Fruit fly (Drosophila melanogaster): ENCODE results near the gene RpS19a.
A peak's percentile ranks its signal among the peaks of the same experiment; 100 is the strongest.

DNA sequence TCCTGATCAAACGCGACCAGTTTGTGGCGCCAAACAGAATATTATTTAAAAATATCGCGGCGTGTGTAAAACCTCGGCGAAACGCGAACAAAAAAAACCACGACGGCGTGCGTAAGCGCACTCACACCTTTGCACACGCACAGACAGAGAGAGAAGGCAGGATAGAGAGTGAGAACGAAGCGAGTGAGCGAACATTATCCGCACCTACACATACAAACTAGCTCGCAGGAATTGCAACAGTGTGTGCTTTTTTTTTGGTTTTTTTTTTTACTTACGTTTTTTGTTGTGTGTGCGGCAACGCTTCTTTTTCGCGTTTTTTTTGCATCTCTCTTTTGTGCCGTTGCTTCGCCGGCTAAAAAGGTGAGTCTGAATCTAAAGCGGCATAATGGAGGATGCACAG lies 37.9 kb upstream of the RpS19a start:
- TF ChIP-seq tj (GFP tag; optimal IDR thresholded peaks at IDR 0.05) (peak; percentile 29), ovo (GFP tag; optimal IDR thresholded peaks at IDR 0.05) (no peak), Hr96 (GFP tag; optimal IDR thresholded peaks at IDR 0.05) (no peak), Mnt (GFP tag; optimal IDR thresholded peaks at IDR 0.05) (no peak), cnc (optimal IDR thresholded peaks at IDR 0.05) (no peak), CG7101 (tag; optimal IDR thresholded peaks at IDR 0.05) (no peak), CG33017 (tag; optimal IDR thresholded peaks at IDR 0.05) (no peak), CG7045 (GFP tag; optimal IDR thresholded peaks at IDR 0.05) (no peak)
